Worm (Caenorhabditis elegans) whole organism, early embryonic: Measurements from ENCODE around the gene F19B2.5.

Experiments
- B0310.2 ChIP-seq: sonication (generic microtip); optimal IDR thresholded peaks from 2 replicates; lab custom pipeline; 2016; ENCODE audit warnings: mild to moderate bottlenecking, missing genetic modification characterization, missing compliant biosample characterization
- F13C5.2 ChIP-seq: sonication (generic microtip); optimal IDR thresholded peaks from 2 replicates; lab custom pipeline; 2017; ENCODE audit warnings: mild to moderate bottlenecking, missing genetic modification characterization, inconsistent platforms, missing compliant biosample characterization
- aly-1 ChIP-seq: sonication (generic microtip); optimal IDR thresholded peaks from 2 replicates; lab custom pipeline; 2016; ENCODE audit warnings: missing genetic modification characterization, missing compliant biosample characterization
- ama-1 ChIP-seq: fragments of 150-350 bp; optimal IDR thresholded peaks from 2 replicates; lab custom pipeline; 2014
- ceh-13 ChIP-seq: fragments of 200-800 bp; sonication (Bioruptor generic); optimal IDR thresholded peaks from 2 replicates; lab custom pipeline; 2018; ENCODE audit warnings: mild to moderate bottlenecking, missing genetic modification characterization, missing compliant biosample characterization
- ceh-36 ChIP-seq: sonication (generic microtip); optimal IDR thresholded peaks from 2 replicates; lab custom pipeline; 2016; ENCODE audit warnings: missing genetic modification characterization, inconsistent platforms, missing compliant biosample characterization
- ets-7 ChIP-seq: sonication (generic microtip); optimal IDR thresholded peaks from 2 replicates; lab custom pipeline; 2016; ENCODE audit warnings: missing genotype, missing genetic modification characterization, missing compliant biosample characterization
- hmbx-1 ChIP-seq: sonication (generic microtip); optimal IDR thresholded peaks from 2 replicates; lab custom pipeline; 2016; ENCODE audit warnings: mild to moderate bottlenecking, missing genetic modification characterization, missing compliant biosample characterization
- hnd-1 ChIP-seq: sonication (generic microtip); optimal IDR thresholded peaks from 2 replicates; lab custom pipeline; 2016; ENCODE audit warnings: missing genetic modification characterization, missing compliant biosample characterization
- pes-1 ChIP-seq: fragments of 200-800 bp; sonication (Bioruptor generic); IDR thresholded peaks from 2 replicates; pipeline ENCODE4 v1.3.6; 2022; ENCODE audit warnings: missing genetic modification reagents, missing genetic modification characterization, missing compliant biosample characterization
- scrt-1 ChIP-seq: fragments of 200-800 bp; sonication (Bioruptor generic); IDR thresholded peaks from 2 replicates; pipeline ENCODE4 v1.3.6; 2022; ENCODE audit warnings: missing genetic modification characterization, missing compliant biosample characterization
- sea-1 ChIP-seq: fragments of 200-800 bp; sonication (Bioruptor generic); conservative IDR thresholded peaks from 2 replicates; pipeline ENCODE4 v1.3.6; 2022; ENCODE audit warnings: missing genetic modification characterization, missing compliant biosample characterization
- tbx-11 ChIP-seq: fragments of 200-800 bp; sonication (Bioruptor generic); IDR thresholded peaks from 2 replicates; pipeline ENCODE4 v1.3.6; 2022; ENCODE audit warnings: missing genetic modification characterization, missing compliant biosample characterization
- tbx-37 ChIP-seq: fragments of 200-800 bp; sonication (Bioruptor generic); conservative IDR thresholded peaks from 2 replicates; pipeline ENCODE4 v1.3.6; 2022; ENCODE audit warnings: missing genetic modification reagents, missing genetic modification characterization, missing compliant biosample characterization

ce11 chrV:20125137-20125536, 38.8 kb downstream of the F19B2.5 start:
- TF ChIP-seq F13C5.2 (tag; lab: Kevin White, UChicago): no peak
- no peak for TF ChIP-seq ceh-36 (tag; lab: Kevin White, UChicago)
- no peak for TF ChIP-seq ama-1 (lab: Kevin White, UChicago)
- no peak for TF ChIP-seq scrt-1 (GFP tag; lab: Robert Waterston, UW)
- no peak for TF ChIP-seq pes-1 (GFP tag; lab: Robert Waterston, UW)
- no peak for TF ChIP-seq hmbx-1 (tag; lab: Kevin White, UChicago)
- no peak for TF ChIP-seq aly-1 (tag; lab: Kevin White, UChicago)
- no peak for TF ChIP-seq sea-1 (GFP tag; lab: Robert Waterston, UW)
- TF ChIP-seq tbx-37 (GFP tag; lab: Robert Waterston, UW): no peak
- TF ChIP-seq hnd-1 (tag; lab: Kevin White, UChicago): no peak
- TF ChIP-seq ceh-13: no peak
- no peak for TF ChIP-seq ets-7 (tag; lab: Kevin White, UChicago)
- no peak for TF ChIP-seq B0310.2
- no peak; the same call in 1 of the 2 replicates for TF ChIP-seq tbx-11 (GFP tag; lab: Robert Waterston, UW)
